Fruit fly (Drosophila melanogaster) Kc167 (cell line): ENCODE data around the gene CG12236.
"Not testable (repeated sequence)": the region's sequence is repeated elsewhere in the genome, so short reads cannot be mapped to it uniquely, and the experiment has no call there.

ENCODE experiments used
- Myc ChIP-seq: fragments of >200 bp; optimal IDR thresholded peaks from 2 replicates; lab custom pipeline; 2017; ENCODE audit warnings: missing external identifiers
- Sin3A ChIP-seq: fragments of >200 bp; optimal IDR thresholded peaks from 2 replicates; lab custom pipeline; 2018; ENCODE audit warnings: missing external identifiers
- h ChIP-seq: fragments of >200 bp; optimal IDR thresholded peaks from 3 replicates; lab custom pipeline; 2018; ENCODE audit warnings: missing external identifiers
- insv ChIP-seq: fragments of >200 bp; optimal IDR thresholded peaks from 3 replicates; lab custom pipeline; 2018; ENCODE audit warnings: missing external identifiers
- psq ChIP-seq: fragments of >200 bp; optimal IDR thresholded peaks from 2 replicates; lab custom pipeline; 2017; ENCODE audit warnings: missing external identifiers
- ttk ChIP-seq: sonication (Bioruptor generic); optimal IDR thresholded peaks from 2 replicates; lab custom pipeline; 2017; ENCODE audit warnings: missing external identifiers

The CG12236 gene

DNA sequence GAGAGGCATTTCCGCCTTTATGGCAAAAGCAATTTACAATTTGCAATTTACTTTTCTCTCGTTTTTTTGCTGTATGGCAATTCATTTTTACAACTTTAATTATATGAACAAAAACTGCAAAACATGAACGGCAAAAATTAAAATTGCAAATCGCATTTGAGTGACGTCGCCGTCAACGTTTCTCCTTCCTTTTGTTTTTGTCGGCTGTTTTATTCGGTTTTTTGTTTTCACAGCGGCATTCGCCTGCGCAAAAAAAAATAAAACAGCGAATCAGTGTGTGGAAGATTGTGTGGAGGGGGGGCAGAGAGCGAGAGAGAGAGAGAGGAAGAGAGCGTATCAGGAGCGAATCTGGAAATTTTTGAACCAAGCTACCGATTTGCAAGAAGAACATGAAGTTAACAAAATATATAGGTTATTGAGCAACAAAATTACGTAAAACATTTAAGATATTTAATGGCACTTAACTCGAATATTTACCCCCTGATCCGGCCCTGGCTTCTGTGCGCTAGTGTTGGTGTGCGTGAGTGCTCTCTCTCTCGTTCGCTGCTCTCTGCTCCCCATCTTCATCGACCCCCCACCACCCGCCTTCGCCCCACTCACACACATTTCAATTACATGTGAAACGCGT, 10.7 kb downstream of the CG12236 start:
- peak; percentile 72 for TF ChIP-seq h (lab: Kevin White, UChicago)
- no peak for TF ChIP-seq Sin3A (lab: Kevin White, UChicago)
- TF ChIP-seq ttk (lab: Kevin White, UChicago), result no peak
- TF ChIP-seq insv (lab: Kevin White, UChicago), result peak; percentile 56
- peak; percentile 96 for TF ChIP-seq psq (lab: Kevin White, UChicago)

DNA sequence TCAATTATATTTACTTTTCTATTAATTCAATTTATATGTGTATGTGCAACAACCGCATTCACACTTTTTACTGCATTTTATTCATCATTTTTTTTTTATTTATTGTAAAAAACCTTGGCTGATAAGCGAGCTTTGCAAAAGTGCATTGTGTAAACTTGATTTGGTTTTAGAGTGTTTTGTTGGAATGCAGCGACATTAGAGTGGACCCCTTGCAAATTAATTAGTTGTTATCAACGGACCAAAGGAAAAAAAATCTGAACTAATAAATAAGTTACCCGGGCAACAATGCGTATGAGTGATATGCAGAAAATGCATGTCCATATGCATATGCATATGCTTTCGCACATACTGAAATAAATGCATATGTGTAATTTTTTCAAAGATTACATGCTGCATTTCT, 13.0 kb downstream of the CG12236 start:
- no peak for TF ChIP-seq Myc
- no peak for TF ChIP-seq ttk (lab: Kevin White, UChicago)
- TF ChIP-seq insv (lab: Kevin White, UChicago), result no peak
- no peak for TF ChIP-seq psq (lab: Kevin White, UChicago)
- TF ChIP-seq Sin3A (lab: Kevin White, UChicago), result no peak
- TF ChIP-seq h (lab: Kevin White, UChicago), result no peak

DNA sequence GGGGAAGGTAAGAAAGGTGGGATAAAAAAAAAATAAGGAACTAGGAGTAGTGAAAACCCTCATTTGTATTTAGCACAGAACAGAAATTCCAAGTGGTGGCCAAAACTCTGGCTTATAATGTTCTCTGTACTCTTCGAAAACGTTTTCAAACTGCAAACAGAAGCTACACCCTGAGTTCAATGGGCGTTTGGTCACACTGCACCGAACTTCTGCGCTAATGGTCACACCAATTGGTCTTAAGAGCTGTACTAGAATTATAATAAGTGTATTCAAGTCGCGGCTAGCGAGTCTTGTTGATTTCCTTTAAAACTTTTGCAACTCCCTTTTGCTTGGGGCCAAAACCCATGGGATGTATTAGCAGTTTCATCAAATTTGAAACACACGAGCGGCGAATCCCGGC, 14.1 kb downstream of the CG12236 start:
- TF ChIP-seq h (lab: Kevin White, UChicago) (no peak), psq (lab: Kevin White, UChicago) (no peak), ttk (lab: Kevin White, UChicago) (no peak), Sin3A (lab: Kevin White, UChicago) (no peak), Myc (no peak), insv (lab: Kevin White, UChicago) (no peak)

DNA sequence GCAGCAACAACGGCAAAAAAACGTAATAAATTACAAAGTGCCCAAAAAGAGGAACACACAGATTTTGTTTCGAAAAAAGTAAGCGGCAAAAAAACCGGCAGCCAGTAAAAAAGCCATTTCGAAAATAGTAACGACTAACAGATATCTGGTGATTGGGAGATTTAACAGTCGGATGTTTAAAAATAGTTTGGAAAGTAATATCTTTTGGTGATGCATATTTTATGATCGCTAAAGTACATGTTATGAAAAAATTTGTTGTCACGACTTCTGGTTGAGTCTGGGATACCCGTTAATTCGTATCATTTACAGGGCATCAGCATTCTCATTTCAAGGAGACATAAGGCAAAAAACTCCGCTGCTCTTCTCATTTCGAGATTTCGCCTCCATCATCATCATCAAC, 15.2 kb downstream of the CG12236 start:
- no peak for TF ChIP-seq Myc
- TF ChIP-seq Sin3A (lab: Kevin White, UChicago), result no peak
- TF ChIP-seq insv (lab: Kevin White, UChicago), result no peak
- no peak for TF ChIP-seq psq (lab: Kevin White, UChicago)
- no peak for TF ChIP-seq ttk (lab: Kevin White, UChicago)
- no peak for TF ChIP-seq h (lab: Kevin White, UChicago)

DNA sequence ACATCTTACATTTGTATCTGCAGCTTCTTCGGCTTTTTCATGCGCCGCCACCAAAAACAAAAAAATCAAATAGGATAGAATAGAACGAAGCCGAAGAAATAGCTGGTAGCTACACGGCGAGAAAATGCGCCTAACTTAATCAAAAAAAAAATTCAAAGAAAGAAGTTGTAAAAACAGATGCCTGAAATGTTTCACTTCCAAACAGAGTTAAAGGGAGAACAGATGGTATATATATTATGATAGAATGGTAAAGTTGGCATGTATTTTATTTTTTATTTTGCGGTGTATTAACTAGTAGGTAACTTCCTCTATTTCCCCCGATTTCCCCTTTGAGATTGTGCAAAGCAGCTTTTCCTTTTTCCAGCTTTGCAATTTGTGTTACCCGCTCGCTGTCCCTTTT, 16.4 kb downstream of the CG12236 start:
- no peak for TF ChIP-seq insv (lab: Kevin White, UChicago)
- TF ChIP-seq Sin3A (lab: Kevin White, UChicago), result no peak
- no peak for TF ChIP-seq psq (lab: Kevin White, UChicago)
- no peak for TF ChIP-seq h (lab: Kevin White, UChicago)
- no peak for TF ChIP-seq ttk (lab: Kevin White, UChicago)
- no peak for TF ChIP-seq Myc

DNA sequence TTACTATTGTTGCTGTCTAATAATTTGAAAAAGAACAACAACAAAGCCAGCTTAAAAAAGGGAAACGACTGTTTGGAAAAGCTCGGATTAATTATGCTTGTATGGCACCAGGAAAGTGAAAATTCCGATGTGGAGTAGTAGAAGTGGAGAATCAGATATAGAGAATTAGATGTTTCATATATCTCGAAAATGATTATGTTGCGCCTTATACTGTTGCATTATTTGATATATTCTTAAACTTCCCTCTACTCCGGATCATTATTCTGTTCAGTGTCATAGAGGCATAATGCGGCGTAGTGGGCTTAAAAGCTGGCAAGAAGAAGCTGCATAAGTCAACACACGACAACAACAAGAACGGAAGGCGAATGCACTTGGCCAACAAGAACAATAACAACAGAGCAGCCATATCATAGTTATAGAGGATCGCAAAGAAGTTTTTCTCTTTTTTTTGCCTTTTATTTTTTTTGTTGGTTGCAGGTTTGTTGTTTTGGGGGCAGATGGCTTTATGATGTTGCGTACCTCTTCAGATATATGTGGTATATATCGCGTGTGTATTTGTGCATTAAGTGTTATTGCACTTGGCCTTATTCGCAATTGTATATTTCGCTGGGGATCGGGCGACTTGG, 18.0 kb downstream of the CG12236 start:
- TF ChIP-seq h (lab: Kevin White, UChicago) (no peak), psq (lab: Kevin White, UChicago) (no peak), insv (lab: Kevin White, UChicago) (no peak), Sin3A (lab: Kevin White, UChicago) (no peak), ttk (lab: Kevin White, UChicago) (no peak), Myc (no peak)

DNA sequence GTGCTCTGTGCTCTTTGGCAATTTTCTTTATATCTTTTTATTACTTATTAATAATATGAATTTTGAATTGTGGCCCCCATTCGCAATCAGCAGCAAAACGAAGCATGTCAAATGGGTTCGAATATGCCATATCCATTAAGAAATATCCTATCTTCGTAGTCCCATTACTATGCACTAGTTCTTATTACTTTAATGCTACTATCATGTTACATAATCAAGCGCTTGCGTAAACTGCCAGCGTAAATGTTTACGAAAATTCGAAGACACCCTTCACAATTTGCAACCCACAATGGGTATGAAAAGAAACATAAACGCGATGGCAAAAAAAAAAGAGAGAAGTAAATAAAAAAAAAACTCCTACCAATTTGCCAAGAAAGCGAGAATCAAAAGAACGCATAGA, 18.8 kb downstream of the CG12236 start:
- TF ChIP-seq h (lab: Kevin White, UChicago) (no peak), insv (lab: Kevin White, UChicago) (no peak), Myc (no peak), Sin3A (lab: Kevin White, UChicago) (no peak), psq (lab: Kevin White, UChicago) (no peak), ttk (lab: Kevin White, UChicago) (no peak)

DNA sequence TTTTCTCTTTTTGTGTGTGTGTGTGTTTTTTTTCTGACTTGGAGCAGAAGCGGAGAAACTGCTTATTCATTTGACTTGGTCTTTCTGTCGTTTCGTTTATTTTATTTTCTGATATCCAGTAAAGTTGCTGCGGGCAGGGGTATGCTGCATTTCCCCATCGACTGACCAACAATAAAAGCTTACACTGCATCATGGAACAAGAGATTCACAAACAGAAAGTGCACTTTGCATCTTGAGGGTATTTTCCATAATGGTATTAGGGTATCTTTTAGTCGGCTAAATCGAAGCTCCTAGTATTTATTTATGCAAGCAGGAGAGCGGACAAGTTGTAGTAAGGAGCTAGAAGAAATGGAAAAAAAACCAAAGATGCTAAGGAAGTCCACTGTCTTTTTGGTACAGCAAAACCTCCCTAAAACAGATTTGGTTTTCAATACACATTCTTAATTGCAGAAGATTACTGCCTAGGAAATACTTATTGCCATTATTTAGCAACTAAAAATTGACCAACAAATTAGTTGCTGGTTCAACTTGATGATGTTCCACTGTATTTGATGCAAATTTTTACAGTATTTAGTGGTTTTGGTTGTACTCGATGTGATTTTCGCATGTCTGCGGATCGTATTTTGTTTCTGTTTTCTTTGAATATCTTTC, 24.5 kb downstream of the CG12236 start:
- TF ChIP-seq Sin3A (lab: Kevin White, UChicago), result no peak
- TF ChIP-seq Myc, result no peak
- no peak for TF ChIP-seq insv (lab: Kevin White, UChicago)
- no peak for TF ChIP-seq ttk (lab: Kevin White, UChicago)
- no peak for TF ChIP-seq h (lab: Kevin White, UChicago)

DNA sequence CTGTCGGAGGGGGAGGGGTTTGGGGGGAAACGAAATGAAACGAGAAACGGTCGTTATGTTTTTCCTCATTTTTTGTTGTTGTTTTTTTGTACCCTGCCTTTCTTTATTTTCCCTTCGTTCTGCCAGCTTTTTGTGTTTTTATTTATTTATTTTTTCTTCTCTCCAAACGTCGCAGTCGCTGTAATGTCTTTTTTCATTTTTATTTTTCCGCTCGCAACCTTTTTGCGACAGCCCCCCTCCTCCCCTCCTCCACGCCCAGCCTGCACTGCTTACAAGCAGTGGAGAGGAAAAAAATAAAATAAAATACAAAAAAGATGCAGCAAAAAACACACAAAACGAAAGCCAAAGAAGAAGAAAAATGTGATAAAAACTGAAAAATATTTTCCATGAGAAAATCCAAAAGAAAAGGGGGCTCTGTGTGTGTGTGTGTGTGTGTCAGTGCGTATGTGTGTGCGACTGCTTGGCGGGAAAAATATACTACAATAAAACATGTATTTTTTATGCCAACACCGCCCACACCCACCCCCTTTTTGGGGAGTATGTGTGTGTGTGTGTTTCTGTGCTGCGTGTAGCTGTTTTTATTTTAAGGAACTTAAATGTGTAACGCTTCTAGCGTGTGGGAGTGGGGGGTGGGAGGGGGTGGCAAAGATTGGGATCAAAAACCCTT, 27.3 kb downstream of the CG12236 start:
- no peak for TF ChIP-seq Myc
- no peak for TF ChIP-seq insv (lab: Kevin White, UChicago)
- TF ChIP-seq ttk (lab: Kevin White, UChicago), result no peak
- no peak for TF ChIP-seq psq (lab: Kevin White, UChicago)
- TF ChIP-seq Sin3A (lab: Kevin White, UChicago), result no peak
- TF ChIP-seq h (lab: Kevin White, UChicago), result no peak

DNA sequence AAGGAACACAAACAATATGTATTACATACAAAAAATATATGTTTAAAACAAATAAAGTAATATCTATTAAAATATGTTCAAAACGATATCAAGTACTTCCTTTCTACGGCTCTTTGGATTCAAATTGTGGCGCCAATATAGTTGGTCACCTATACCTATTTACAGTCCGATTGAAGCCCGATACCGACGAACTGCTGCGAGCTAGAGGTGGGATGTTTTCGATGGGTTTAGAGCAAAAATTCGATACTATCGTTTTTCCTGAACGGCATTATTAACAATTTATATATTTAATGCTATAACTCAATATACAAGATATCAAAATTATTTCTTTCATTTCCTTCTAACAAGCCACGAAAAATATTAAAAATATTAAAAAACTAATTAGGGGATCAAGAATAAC, 33.9 kb downstream of the CG12236 start:
- TF ChIP-seq Myc (no peak), Sin3A (lab: Kevin White, UChicago) (no peak), psq (lab: Kevin White, UChicago) (no peak), insv (lab: Kevin White, UChicago) (no peak), h (lab: Kevin White, UChicago) (no peak), ttk (lab: Kevin White, UChicago) (no peak)

DNA sequence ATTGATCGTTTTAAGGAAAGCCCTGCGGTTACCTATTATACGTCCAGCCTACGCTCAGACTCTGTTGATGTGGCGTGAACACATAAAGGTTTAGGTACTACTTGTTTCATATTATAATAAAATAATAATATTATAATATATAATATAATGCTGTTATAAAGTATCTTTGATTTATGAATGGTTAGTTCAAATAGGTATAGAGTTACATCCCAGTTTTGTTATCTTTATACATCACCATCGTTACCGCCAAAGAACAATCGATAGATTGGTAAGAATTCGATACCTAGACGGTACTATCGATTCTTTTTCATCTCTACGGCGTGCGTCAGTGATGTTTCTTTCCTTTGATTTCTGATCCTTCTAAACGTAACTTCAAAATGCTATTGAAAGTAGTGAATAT, 34.4 kb downstream of the CG12236 start, which contains the start of gene CG12728:
Gene CG12728 (plus strand): TSS at position 301 of the 400 bp plus-strand sequence.
- TF ChIP-seq Sin3A (lab: Kevin White, UChicago); h (lab: Kevin White, UChicago); Myc: not testable (repeated sequence)
